ENCODE assay signal across 2 fruit fly cellular contexts in the genomic region with DNA sequence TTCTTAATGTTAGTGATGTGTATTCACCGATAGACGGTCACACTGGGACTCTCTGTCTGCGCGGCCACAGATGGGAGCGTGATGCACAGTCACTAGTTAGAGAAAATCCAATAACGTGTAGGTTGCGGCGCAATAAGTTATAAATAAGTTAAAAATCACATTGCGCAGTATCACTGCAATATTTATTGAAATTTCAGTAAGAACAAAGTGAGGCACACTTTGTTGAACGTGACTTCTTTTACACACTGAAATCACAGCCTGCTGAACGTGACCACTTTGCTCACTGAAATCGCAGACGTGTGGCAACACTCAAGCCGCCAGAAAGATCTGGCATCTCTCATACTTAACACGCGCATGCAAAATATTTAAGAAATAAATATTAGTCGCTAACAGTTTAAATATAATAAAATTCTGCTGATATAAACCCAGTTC.
TF ChIP-seq lines count a peak whose summit lies in the region.

Gene CG11247 (minus strand): TSS at position 191 of the 432 bp plus-strand sequence.
Gene Polr2H (plus strand): TSS at position 317 of the 432 bp plus-strand sequence.

TF ChIP-seq in whole organism, embryonic, 481 proteins besides CTCF, POLR2A, EP300 and RAD21 (continued from another document and continues in another):
- TF ChIP-seq CG34224 (GFP tag; IDR thresholded peaks at IDR 0.05; lab: Robert Waterston, UW; ENCODE audit: partially characterized antibody) = peak; percentile 58
- TF ChIP-seq slbo (GFP tag; IDR thresholded peaks at IDR 0.05; lab: Robert Waterston, UW) = peak; percentile 97
- peak; percentile 11; the same call in 1 of the 2 replicates for TF ChIP-seq aop (GFP tag; IDR thresholded peaks at IDR 0.05; lab: Robert Waterston, UW)
- TF ChIP-seq pho (GFP tag; optimal IDR thresholded peaks at IDR 0.05; lab: Kevin White, UChicago) = peak; percentile 96
- peak; percentile 67; the same call in 2 of the 3 replicates for TF ChIP-seq hb (GFP tag; IDR thresholded peaks at IDR 0.05; lab: Robert Waterston, UW; ENCODE audit: partially characterized antibody)
- TF ChIP-seq CG15479 (GFP tag; optimal IDR thresholded peaks at IDR 0.05; lab: Kevin White, UChicago) = peak; percentile 1
- TF ChIP-seq CG17912 (GFP tag; optimal IDR thresholded peaks at IDR 0.05; lab: Kevin White, UChicago) = peak; percentile 49
- peak; percentile 100 for TF ChIP-seq CG31441 (GFP tag; IDR thresholded peaks at IDR 0.05; lab: Robert Waterston, UW)
- TF ChIP-seq zf30C (GFP tag; optimal IDR thresholded peaks at IDR 0.05; lab: Kevin White, UChicago) = no peak
- TF ChIP-seq CG11085 (GFP tag; IDR thresholded peaks at IDR 0.05; lab: Robert Waterston, UW) = peak; percentile 91
- peak; percentile 31 for TF ChIP-seq Vsx1 (GFP tag; optimal IDR thresholded peaks at IDR 0.05; lab: Kevin White, UChicago)
- peak; percentile 60 for TF ChIP-seq Dref (GFP tag; IDR thresholded peaks at IDR 0.05; lab: Robert Waterston, UW)
- no peak for TF ChIP-seq nom (GFP tag; optimal IDR thresholded peaks at IDR 0.05; lab: Kevin White, UChicago)
- TF ChIP-seq Doc3 (GFP tag; IDR thresholded peaks at IDR 0.05; lab: Robert Waterston, UW; ENCODE audit: partially characterized antibody) = peak; percentile 71
- TF ChIP-seq bab2 (GFP tag; optimal IDR thresholded peaks at IDR 0.05; lab: Kevin White, UChicago) = peak; percentile 95
- TF ChIP-seq Bdp1 (GFP tag; optimal IDR thresholded peaks at IDR 0.05; lab: Kevin White, UChicago) = peak; percentile 87
- peak; percentile 90 for TF ChIP-seq CG2712 (tag; optimal IDR thresholded peaks at IDR 0.05; lab: Kevin White, UChicago)
- TF ChIP-seq dimm (GFP tag; IDR thresholded peaks at IDR 0.05; lab: Robert Waterston, UW) = peak; percentile 69
- TF ChIP-seq hkb (optimal IDR thresholded peaks at IDR 0.05; lab: Kevin White, UChicago) = peak; percentile 73
- peak; percentile 76 for TF ChIP-seq hkb (GFP tag; IDR thresholded peaks at IDR 0.05; lab: Robert Waterston, UW)
- peak; percentile 72 for TF ChIP-seq gsb-n (tag; optimal IDR thresholded peaks at IDR 0.05; lab: Kevin White, UChicago)
- TF ChIP-seq sr (GFP tag; IDR thresholded peaks at IDR 0.05; lab: Robert Waterston, UW) = peak; percentile 73; the same call in 2 of the 3 replicates
- no peak for TF ChIP-seq pan (optimal IDR thresholded peaks at IDR 0.05; lab: Kevin White, UChicago)
- peak in 1 of 2 experiments; percentile 90 for TF ChIP-seq pan (GFP tag; optimal IDR thresholded peaks at IDR 0.05 in 1 of 2, IDR thresholded peaks at IDR 0.05 in 1 of 2)
- TF ChIP-seq knrl (GFP tag; IDR thresholded peaks at IDR 0.05; lab: Robert Waterston, UW; ENCODE audit: partially characterized antibody) = peak; percentile 90
- peak; percentile 91 for TF ChIP-seq CG14667 (GFP tag; IDR thresholded peaks at IDR 0.05; lab: Robert Waterston, UW)
- peak; percentile 91 for TF ChIP-seq CG12155 (GFP tag; optimal IDR thresholded peaks at IDR 0.05; lab: Kevin White, UChicago)
- peak; percentile 89 for TF ChIP-seq H2.0 (GFP tag; IDR thresholded peaks at IDR 0.05; lab: Robert Waterston, UW)
- TF ChIP-seq fd102C (GFP tag; optimal IDR thresholded peaks at IDR 0.05; lab: Kevin White, UChicago) = no peak
- TF ChIP-seq CG4854 (GFP tag; optimal IDR thresholded peaks at IDR 0.05; lab: Kevin White, UChicago) = peak; percentile 83
- peak; percentile 64; the same call in 1 of the 2 replicates for TF ChIP-seq ham (GFP tag; IDR thresholded peaks at IDR 0.05; lab: Robert Waterston, UW)
- TF ChIP-seq Dad (GFP tag; optimal IDR thresholded peaks at IDR 0.05; lab: Kevin White, UChicago) = peak; percentile 94
- no peak for TF ChIP-seq HLHmδ (GFP tag; optimal IDR thresholded peaks at IDR 0.05; lab: Kevin White, UChicago)
- peak; percentile 79 for TF ChIP-seq Elba2 (GFP tag; optimal IDR thresholded peaks at IDR 0.05; lab: Kevin White, UChicago)
- TF ChIP-seq bcd (GFP tag; optimal IDR thresholded peaks at IDR 0.05; lab: Kevin White, UChicago) = peak; percentile 91
- TF ChIP-seq CG6175 (GFP tag; IDR thresholded peaks at IDR 0.05; lab: Robert Waterston, UW) = peak; percentile 83
- TF ChIP-seq CG10565 (GFP tag; optimal IDR thresholded peaks at IDR 0.05; lab: Kevin White, UChicago) = peak; percentile 76
- no peak for TF ChIP-seq CG7745 (tag; optimal IDR thresholded peaks at IDR 0.05; lab: Kevin White, UChicago)
- TF ChIP-seq tup (GFP tag; optimal IDR thresholded peaks at IDR 0.05; lab: Kevin White, UChicago) = peak; percentile 81
- peak; percentile 99 for TF ChIP-seq row (GFP tag; IDR thresholded peaks at IDR 0.05; lab: Robert Waterston, UW)
- TF ChIP-seq ewg (GFP tag; optimal IDR thresholded peaks at IDR 0.05; lab: Kevin White, UChicago) = peak; percentile 92
- peak; percentile 88 for TF ChIP-seq CG30020 (tag; optimal IDR thresholded peaks at IDR 0.05; lab: Kevin White, UChicago)
- TF ChIP-seq B-H2 (GFP tag; optimal IDR thresholded peaks at IDR 0.05; lab: Kevin White, UChicago) = peak; percentile 73
- peak; percentile 87 for TF ChIP-seq jigr1 (GFP tag; IDR thresholded peaks at IDR 0.05; lab: Robert Waterston, UW)
- peak; percentile 88 for TF ChIP-seq CG4730 (GFP tag; IDR thresholded peaks at IDR 0.05; lab: Robert Waterston, UW)
- peak; percentile 81 for TF ChIP-seq CG17612 (GFP tag; IDR thresholded peaks at IDR 0.05; lab: Robert Waterston, UW)
- peak; percentile 86 for TF ChIP-seq wdn (GFP tag; IDR thresholded peaks at IDR 0.05; lab: Robert Waterston, UW)
- TF ChIP-seq H15 (GFP tag; IDR thresholded peaks at IDR 0.05; lab: Robert Waterston, UW) = peak; percentile 91
- peak; percentile 40 for TF ChIP-seq CG15073 (GFP tag; optimal IDR thresholded peaks at IDR 0.05; lab: Kevin White, UChicago)
- TF ChIP-seq ssp (GFP tag; IDR thresholded peaks at IDR 0.05; lab: Robert Waterston, UW) = peak; percentile 93
- peak; percentile 46; the same call in 1 of the 2 replicates for TF ChIP-seq CG11696 (GFP tag; IDR thresholded peaks at IDR 0.05; lab: Robert Waterston, UW)
- TF ChIP-seq Hand (GFP tag; optimal IDR thresholded peaks at IDR 0.05; lab: Kevin White, UChicago) = no peak
- peak; percentile 94 for TF ChIP-seq CG12769 (tag; optimal IDR thresholded peaks at IDR 0.05; lab: Kevin White, UChicago)
- no peak for TF ChIP-seq CG4707 (GFP tag; optimal IDR thresholded peaks at IDR 0.05; lab: Kevin White, UChicago)
- TF ChIP-seq Oaz (GFP tag; IDR thresholded peaks at IDR 0.05; lab: Robert Waterston, UW) = peak; percentile 83
- peak; percentile 83 for TF ChIP-seq CG2116 (GFP tag; optimal IDR thresholded peaks at IDR 0.05; lab: Kevin White, UChicago)
- TF ChIP-seq CG9215 (GFP tag; IDR thresholded peaks at IDR 0.05; lab: Robert Waterston, UW) = peak; percentile 95
- TF ChIP-seq CG1233 (GFP tag; optimal IDR thresholded peaks at IDR 0.05; lab: Kevin White, UChicago) = peak; percentile 79
- TF ChIP-seq CG13624 (GFP tag; optimal IDR thresholded peaks at IDR 0.05; lab: Kevin White, UChicago) = peak; percentile 96
- peak; percentile 89 for TF ChIP-seq trem (tag; optimal IDR thresholded peaks at IDR 0.05; lab: Kevin White, UChicago)
- peak; percentile 54 for TF ChIP-seq schlank (tag; optimal IDR thresholded peaks at IDR 0.05; lab: Kevin White, UChicago)

TF ChIP-seq in whole organism, prepupa, 60 proteins besides CTCF, POLR2A, EP300 and RAD21 (continued from another document):
- peak; percentile 73 for TF ChIP-seq CG10669 (GFP tag; optimal IDR thresholded peaks at IDR 0.05; lab: Kevin White, UChicago)
- TF ChIP-seq Ets96B (tag; optimal IDR thresholded peaks at IDR 0.05; lab: Kevin White, UChicago) = peak; percentile 78
- TF ChIP-seq Eip93F (GFP tag; optimal IDR thresholded peaks at IDR 0.05; lab: Kevin White, UChicago) = peak; percentile 31
- TF ChIP-seq CG4318 (GFP tag; optimal IDR thresholded peaks at IDR 0.05; lab: Kevin White, UChicago) = peak; percentile 84
- TF ChIP-seq Eip75B (GFP tag; optimal IDR thresholded peaks at IDR 0.05; lab: Kevin White, UChicago) = peak; percentile 88
- TF ChIP-seq CG11902 (GFP tag; optimal IDR thresholded peaks at IDR 0.05; lab: Kevin White, UChicago) = peak; percentile 93
- TF ChIP-seq CG6163 (GFP tag; IDR thresholded peaks at IDR 0.05; lab: Robert Waterston, UW) = peak; percentile 92
- TF ChIP-seq svp (GFP tag; lab: Kevin White, UChicago) = peak; percentile 93
- TF ChIP-seq eg (GFP tag; IDR thresholded peaks at IDR 0.05; lab: Robert Waterston, UW) = peak; percentile 87
- peak; percentile 73 for TF ChIP-seq CG15336 (GFP tag; IDR thresholded peaks at IDR 0.05; lab: Robert Waterston, UW)
- TF ChIP-seq fd59A (GFP tag; optimal IDR thresholded peaks at IDR 0.05; lab: Kevin White, UChicago) = peak; percentile 68
- TF ChIP-seq CG1621 (tag; optimal IDR thresholded peaks at IDR 0.05; lab: Kevin White, UChicago) = peak; percentile 66
